Fruit fly (Drosophila melanogaster): Measurements from ENCODE around the gene htt.

DNA sequence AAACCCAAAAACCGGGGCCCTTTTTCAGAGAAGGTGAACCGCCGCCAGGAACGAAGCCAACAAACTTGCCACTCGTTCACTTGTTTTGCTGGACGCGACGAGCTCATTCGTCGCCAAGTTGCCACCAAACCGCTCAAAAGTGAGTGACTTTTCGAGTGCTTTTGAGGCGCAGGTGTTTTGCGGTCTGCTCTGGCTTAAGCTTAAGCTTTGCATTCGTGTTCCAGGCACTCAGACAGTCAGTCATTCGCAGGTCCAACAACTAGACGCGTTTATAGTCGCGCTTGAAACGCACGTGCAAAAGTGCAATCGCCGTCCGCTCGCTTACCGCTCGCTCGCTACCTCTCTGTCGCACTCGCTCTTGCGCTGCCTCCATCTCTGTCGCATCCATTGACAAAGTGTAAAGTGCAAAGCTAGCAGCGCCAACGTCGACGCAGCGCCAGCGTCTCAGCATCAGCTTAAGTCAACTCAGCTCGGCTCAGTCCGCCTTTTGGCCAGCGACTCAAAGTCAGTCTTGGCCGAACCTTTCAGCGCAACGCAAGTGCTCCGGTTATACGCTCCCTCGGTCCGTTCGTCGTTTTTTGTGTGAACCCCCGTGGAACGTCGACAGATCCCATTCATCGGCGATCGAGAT is 14.1 kb upstream of the htt start:
- TF ChIP-seq pan (optimal IDR thresholded peaks at IDR 0.05), result no peak
- TF ChIP-seq Dll (optimal IDR thresholded peaks at IDR 0.05), result no peak
- TF ChIP-seq usp (GFP tag; optimal IDR thresholded peaks at IDR 0.05), result no peak
- TF ChIP-seq CG8478 (optimal IDR thresholded peaks at IDR 0.05), result no peak
- TF ChIP-seq psq (optimal IDR thresholded peaks at IDR 0.05), result no peak
- no peak for TF ChIP-seq EcR (GFP tag; optimal IDR thresholded peaks at IDR 0.05)
